Worm (Caenorhabditis elegans) whole organism, L2 larva: ENCODE measurements around the gene Y47D3A.14.

Source experiments
- C34F6.9 ChIP-seq: fragments of 150-350 bp; optimal IDR thresholded peaks from 2 replicates; lab custom pipeline; 2014; ENCODE audit warnings: missing biosample characterization, missing genetic modification characterization
- F13H6.1 ChIP-seq: sonication (generic microtip); optimal IDR thresholded peaks from 2 replicates; lab custom pipeline; 2016; ENCODE audit warnings: missing genetic modification characterization, missing compliant biosample characterization
- ZK546.5 ChIP-seq: sonication (generic microtip); optimal IDR thresholded peaks from 2 replicates; lab custom pipeline; 2017; ENCODE audit warnings: missing biosample characterization, missing genetic modification characterization
- aly-2 ChIP-seq: fragments of 150-350 bp; optimal IDR thresholded peaks from 2 replicates; lab custom pipeline; 2014; ENCODE audit warnings: missing biosample characterization, missing genetic modification characterization
- crh-2 ChIP-seq: sonication (generic microtip); optimal IDR thresholded peaks from 2 replicates; lab custom pipeline; 2017; ENCODE audit warnings: missing biosample characterization, missing genetic modification characterization
- elt-1 ChIP-seq: fragments of 150-350 bp; optimal IDR thresholded peaks from 2 replicates; lab custom pipeline; 2014; ENCODE audit warnings: missing biosample characterization, missing genetic modification characterization
- elt-3 ChIP-seq: sonication (generic microtip); optimal IDR thresholded peaks from 2 replicates; lab custom pipeline; 2017; ENCODE audit warnings: missing biosample characterization, missing genetic modification characterization
- fos-1 ChIP-seq: fragments of 150-350 bp; optimal IDR thresholded peaks from 2 replicates; lab custom pipeline; 2014; ENCODE audit warnings: missing biosample characterization, missing genetic modification characterization
- lin-13 ChIP-seq: fragments of 150-350 bp; optimal IDR thresholded peaks from 2 replicates; lab custom pipeline; 2014; ENCODE audit warnings: missing biosample characterization, missing genetic modification reagents, missing genetic modification characterization
- lin-39 ChIP-seq: fragments of 150-350 bp; optimal IDR thresholded peaks from 2 replicates; lab custom pipeline; 2014; ENCODE audit warnings: missing biosample characterization, missing genetic modification reagents, missing genetic modification characterization
- lsy-2 ChIP-seq, 2 experiments: fragments of 150-350 bp in 1 of 2; sonication (generic microtip) in 1 of 2; optimal IDR thresholded peaks; 2 replicates each; lab custom pipeline; 2014 to 2017; ENCODE audit warnings: missing biosample characterization in 2 of 2, missing genetic modification characterization in 2 of 2
- mdl-1 ChIP-seq, 2 experiments: fragments of 150-350 bp in 1 of 2; sonication (generic microtip) in 1 of 2; optimal IDR thresholded peaks; 2 replicates each; lab custom pipeline; 2017; ENCODE audit warnings: missing biosample characterization in 2 of 2, missing genetic modification characterization in 2 of 2
- nhr-129 ChIP-seq: fragments of 150-350 bp; optimal IDR thresholded peaks from 2 replicates; lab custom pipeline; 2014; ENCODE audit warnings: missing biosample characterization, missing genetic modification characterization
- nhr-21 ChIP-seq: fragments of 150-350 bp; optimal IDR thresholded peaks from 2 replicates; lab custom pipeline; 2014; ENCODE audit warnings: missing biosample characterization, missing genetic modification characterization
- nhr-23 ChIP-seq: fragments of 150-350 bp; optimal IDR thresholded peaks from 2 replicates; lab custom pipeline; 2014; ENCODE audit warnings: missing biosample characterization, missing genetic modification reagents, missing genetic modification characterization
- nhr-25 ChIP-seq: fragments of 150-350 bp; sonication (generic microtip); optimal IDR thresholded peaks from 3 replicates; lab custom pipeline; 2014; ENCODE audit warnings: missing biosample characterization, missing genetic modification characterization
- peb-1 ChIP-seq: fragments of 150-350 bp; optimal IDR thresholded peaks from 2 replicates; lab custom pipeline; 2014; ENCODE audit warnings: missing biosample characterization, missing genetic modification characterization
- sem-4 ChIP-seq: fragments of 150-350 bp; optimal IDR thresholded peaks from 2 replicates; lab custom pipeline; 2014; ENCODE audit warnings: missing biosample characterization, missing genetic modification reagents, missing genetic modification characterization
- skn-1 ChIP-seq: sonication (generic microtip); optimal IDR thresholded peaks from 2 replicates; lab custom pipeline; 2017; ENCODE audit warnings: missing biosample characterization, missing genetic modification characterization
- sma-9 ChIP-seq, 2 experiments: fragments of 150-350 bp in 1 of 2; sonication (generic microtip) in 1 of 2; optimal IDR thresholded peaks; 2 replicates each; lab custom pipeline; 2014 to 2016; ENCODE audit warnings: missing genetic modification characterization in 2 of 2, mild to moderate bottlenecking in 1 of 2, missing biosample characterization in 1 of 2, missing compliant biosample characterization in 1 of 2, missing genetic modification reagents in 1 of 2, moderate library complexity in 1 of 2
- unc-55 ChIP-seq: fragments of 150-350 bp; sonication (generic microtip); optimal IDR thresholded peaks from 3 replicates; lab custom pipeline; 2014; ENCODE audit warnings: missing biosample characterization, missing genetic modification reagents, missing genetic modification characterization
- zag-1 ChIP-seq: fragments of 150-350 bp; optimal IDR thresholded peaks from 2 replicates; lab custom pipeline; 2014; ENCODE audit warnings: missing biosample characterization, missing genetic modification characterization

The Y47D3A.14 gene

DNA sequence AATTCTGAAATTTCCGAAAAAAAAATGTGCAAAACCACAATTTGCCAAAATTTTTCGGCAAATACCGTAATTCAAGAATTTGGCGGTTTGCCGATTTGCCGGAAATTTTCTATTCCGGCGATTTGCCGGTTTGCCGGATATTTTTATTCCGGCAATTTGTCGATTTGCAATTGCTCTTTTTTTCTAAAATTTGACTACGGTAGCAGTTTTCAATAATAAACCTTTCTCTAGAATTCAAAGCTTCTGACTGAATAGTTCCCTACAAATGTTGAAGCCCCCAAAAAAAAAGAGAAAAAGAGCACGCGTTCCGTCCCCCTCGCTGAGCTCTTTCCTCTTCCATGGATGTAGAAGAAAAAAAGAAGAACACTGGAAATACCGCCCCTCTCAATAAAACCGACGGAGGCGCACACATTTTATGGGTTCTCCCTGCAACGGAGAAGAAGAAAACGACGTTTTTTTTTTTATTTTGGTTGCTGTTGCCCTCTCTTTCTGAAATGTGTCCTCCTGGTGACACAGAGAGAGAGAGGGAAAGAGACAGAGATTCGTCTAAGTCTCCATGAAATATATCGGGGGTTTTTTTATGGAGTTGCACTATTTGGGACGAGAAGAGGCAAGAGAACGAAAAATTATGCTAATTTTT, 35.7 kb downstream of the Y47D3A.14 start:
- TF ChIP-seq lsy-2 (tag; optimal IDR thresholded peaks at IDR 0.05; lab: Kevin White, UChicago), result peak in 1 of 2 experiments; percentile 37
- TF ChIP-seq zag-1 (tag; lab: Kevin White, UChicago), result peak; percentile 11
- peak; percentile 7 for TF ChIP-seq sma-9 (GFP tag; optimal IDR thresholded peaks at IDR 0.05; lab: Kevin White, UChicago)
- TF ChIP-seq sma-9 (tag; optimal IDR thresholded peaks at IDR 0.05; lab: Kevin White, UChicago), result no peak
- TF ChIP-seq elt-1, result no peak
- TF ChIP-seq C34F6.9, result peak; percentile 7

ce11 chrIII:11197327-11197726, 39.3 kb downstream of the Y47D3A.14 start:
- TF ChIP-seq nhr-25 (tag; lab: Kevin White, UChicago) (no peak), fos-1 (peak; percentile 20)

- TF ChIP-seq elt-3, result no peak
- TF ChIP-seq sma-9 (GFP tag; optimal IDR thresholded peaks at IDR 0.05; lab: Kevin White, UChicago), result peak; percentile 12
- TF ChIP-seq sma-9 (tag; optimal IDR thresholded peaks at IDR 0.05; lab: Kevin White, UChicago), result no peak
- TF ChIP-seq ZK546.5 (tag; lab: Kevin White, UChicago), result no peak
- TF ChIP-seq nhr-21, result no peak
These were observed 41.1 kb downstream of the Y47D3A.14 start for ce11 chrIII:11195553-11195952.

- no peak for TF ChIP-seq crh-2 (tag; lab: Kevin White, UChicago)
- no peak for TF ChIP-seq nhr-129 (tag; lab: Kevin White, UChicago)
- no peak for TF ChIP-seq elt-3
- no peak for TF ChIP-seq nhr-21
- TF ChIP-seq lin-13 (GFP tag; lab: Kevin White, UChicago), result no peak
These were observed 41.5 kb downstream of the Y47D3A.14 start, which contains the start of gene tra-1 for ce11 chrIII:11195140-11195539. Gene tra-1 (minus strand): TSS chrIII:11195201.

- TF ChIP-seq lin-39 (tag; lab: Kevin White, UChicago) (no peak), skn-1 (no peak), F13H6.1 (tag; lab: Kevin White, UChicago) (no peak), unc-55 (GFP tag; lab: Kevin White, UChicago) (no peak), peb-1 (tag; lab: Kevin White, UChicago) (no peak), lin-13 (GFP tag; lab: Kevin White, UChicago) (no peak)
These were observed 42.5 kb downstream of the Y47D3A.14 start for ce11 chrIII:11194123-11194522.

DNA sequence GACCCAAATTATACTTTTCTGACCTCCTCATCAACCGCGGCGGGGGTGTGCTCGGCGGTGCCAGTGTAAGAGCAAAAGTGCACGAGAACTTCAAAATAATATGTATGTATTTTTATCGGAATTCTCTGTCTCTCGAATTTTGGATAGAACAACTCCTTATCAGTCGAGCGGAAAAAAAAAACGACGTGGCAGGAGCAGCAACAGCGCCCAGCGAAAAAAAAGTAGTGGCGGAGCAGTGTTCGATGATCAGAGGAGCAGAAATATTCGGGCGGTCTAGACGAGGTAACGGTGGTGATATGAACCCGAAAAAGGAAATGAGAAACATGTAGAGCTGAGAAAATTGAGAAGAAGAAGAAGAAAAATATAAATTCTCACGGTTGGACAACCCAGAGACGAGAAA, 43.4 kb downstream of the Y47D3A.14 start:
- TF ChIP-seq nhr-21 (no peak), fos-1 (peak; percentile 21), nhr-23 (no peak), crh-2 (tag; lab: Kevin White, UChicago) (peak; percentile 28), sem-4 (tag; lab: Kevin White, UChicago) (no peak), lin-39 (tag; lab: Kevin White, UChicago) (no peak)
- TF ChIP-seq, all 48 proteins: peak for 2

DNA sequence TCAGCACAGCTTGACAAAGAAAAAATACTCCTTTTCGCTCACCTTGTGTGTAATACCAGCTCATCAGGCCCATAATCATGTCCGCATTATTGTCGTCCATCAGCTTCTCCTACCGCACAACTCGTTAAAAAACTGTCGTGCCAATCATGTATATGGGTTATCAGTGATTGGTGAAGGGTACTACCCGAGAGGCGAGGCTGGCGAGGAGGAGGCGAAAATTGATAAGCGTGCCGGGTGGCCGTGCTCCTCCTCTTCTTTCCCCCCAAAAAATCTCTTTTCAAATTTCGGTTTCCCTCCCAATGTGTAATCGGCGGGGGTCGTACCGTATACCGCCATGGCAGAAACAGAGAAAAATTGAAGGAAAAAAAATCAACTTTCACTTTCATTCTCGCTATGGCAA, 48.5 kb downstream of the Y47D3A.14 start:
- TF ChIP-seq crh-2 (tag; lab: Kevin White, UChicago) (peak; percentile 6), C34F6.9 (no peak), mdl-1 (tag; optimal IDR thresholded peaks at IDR 0.05; lab: Kevin White, UChicago) (no peak), aly-2 (no peak), sem-4 (tag; lab: Kevin White, UChicago) (no peak), fos-1 (peak; percentile 14)
